Fruit fly (Drosophila melanogaster): ENCODE measurements around the gene CG5412.

Gene CG5412

dm6 chr3R:20555720-20556280, 21.1 kb upstream of the CG5412 start (continued):
- TF ChIP-seq CG4854 (GFP tag; optimal IDR thresholded peaks at IDR 0.05) (no peak), Eip74EF (GFP tag; optimal IDR thresholded peaks at IDR 0.05) (peak in 1 of 2 experiments; percentile 30), cwo (GFP tag; optimal IDR thresholded peaks at IDR 0.05) (peak; percentile 96), CG15601 (tag; optimal IDR thresholded peaks at IDR 0.05) (peak; percentile 65), nerfin-2 (GFP tag; IDR thresholded peaks at IDR 0.05; ENCODE audit: partially characterized antibody) (no peak), Spps (tag; optimal IDR thresholded peaks at IDR 0.05) (no peak), twi (tag; optimal IDR thresholded peaks at IDR 0.05) (no peak), repo (GFP tag; optimal IDR thresholded peaks at IDR 0.05) (no peak), CG4282 (GFP tag; optimal IDR thresholded peaks at IDR 0.05) (peak; percentile 20), pb (GFP tag; optimal IDR thresholded peaks at IDR 0.05) (no peak), HLHmδ (GFP tag; optimal IDR thresholded peaks at IDR 0.05) (peak; percentile 89), Usf (GFP tag; optimal IDR thresholded peaks at IDR 0.05) (no peak), CG2129 (GFP tag; IDR thresholded peaks at IDR 0.05; ENCODE audit: partially characterized antibody) (no peak), scrt (GFP tag; optimal IDR thresholded peaks at IDR 0.05) (no peak), CG14667 (GFP tag; IDR thresholded peaks at IDR 0.05) (no peak), hbn (GFP tag; IDR thresholded peaks at IDR 0.05; ENCODE audit: partially characterized antibody) (0 out of 2 replicates have a peak, but pooled peaks have one; percentile 35), row (GFP tag; IDR thresholded peaks at IDR 0.05) (no peak), Rx (GFP tag; IDR thresholded peaks at IDR 0.05) (no peak), CG3407 (GFP tag; optimal IDR thresholded peaks at IDR 0.05) (peak; percentile 51), CG5953 (GFP tag; IDR thresholded peaks at IDR 0.05) (no peak), bigmax (GFP tag; optimal IDR thresholded peaks at IDR 0.05) (no peak), danr (GFP tag; IDR thresholded peaks at IDR 0.05) (peak; percentile 33; the same call in 1 of the 2 replicates), Optix (GFP tag; IDR thresholded peaks at IDR 0.05) (no peak), bsh (GFP tag; optimal IDR thresholded peaks at IDR 0.05) (peak in 1 of 2 experiments; percentile 32), H15 (GFP tag; IDR thresholded peaks at IDR 0.05) (0 out of 3 replicates have a peak, but pooled peaks have one; percentile 4), CG2889 (GFP tag; IDR thresholded peaks at IDR 0.05) (no peak), org-1 (GFP tag; optimal IDR thresholded peaks at IDR 0.05) (no peak), Pdp1 (GFP tag; optimal IDR thresholded peaks at IDR 0.05) (peak in 1 of 2 experiments; percentile 12), gce (GFP tag; IDR thresholded peaks at IDR 0.05) (peak; percentile 80; the same call in 2 of the 3 replicates), corto (GFP tag; optimal IDR thresholded peaks at IDR 0.05) (peak; percentile 50), vvl (GFP tag; IDR thresholded peaks at IDR 0.05) (peak; percentile 22; the same call in 1 of the 2 replicates), CG6813 (GFP tag; optimal IDR thresholded peaks at IDR 0.05) (peak; percentile 51), unpg (GFP tag; optimal IDR thresholded peaks at IDR 0.05) (peak; percentile 17), Deaf1 (tag; optimal IDR thresholded peaks at IDR 0.05) (no peak), CG18764 (GFP tag; optimal IDR thresholded peaks at IDR 0.05) (no peak), zfh2 (GFP tag; optimal IDR thresholded peaks at IDR 0.05) (no peak), CG10543 (GFP tag; optimal IDR thresholded peaks at IDR 0.05) (peak; percentile 95), Vsx1 (GFP tag; optimal IDR thresholded peaks at IDR 0.05) (peak; percentile 49), pnt (GFP tag; optimal IDR thresholded peaks at IDR 0.05) (no peak), CG12659 (GFP tag; optimal IDR thresholded peaks at IDR 0.05) (no peak), pum (GFP tag; optimal IDR thresholded peaks at IDR 0.05) (no peak), CG12299 (tag; optimal IDR thresholded peaks at IDR 0.05) (peak; percentile 73), Bgb (GFP tag; IDR thresholded peaks at IDR 0.05; ENCODE audit: partially characterized antibody) (no peak), CG3838 (GFP tag; optimal IDR thresholded peaks at IDR 0.05) (no peak), lbe (GFP tag; optimal IDR thresholded peaks at IDR 0.05) (peak; percentile 55), tna (GFP tag; IDR thresholded peaks at IDR 0.05; ENCODE audit: partially characterized antibody) (no peak), Dll (GFP tag; IDR thresholded peaks at IDR 0.05; ENCODE audit: partially characterized antibody) (peak; percentile 33; the same call in 1 of the 4 replicates), Hand (GFP tag; optimal IDR thresholded peaks at IDR 0.05) (peak; percentile 46)

Data from whole organism, embryonic.